Worm (Caenorhabditis elegans) whole organism, early embryonic: ENCODE data around the gene ZC204.17.

Source experiments
- F13C5.2 ChIP-seq: sonication (generic microtip); optimal IDR thresholded peaks from 2 replicates; lab custom pipeline; 2017; ENCODE audit warnings: mild to moderate bottlenecking, missing genetic modification characterization, inconsistent platforms, missing compliant biosample characterization
- scrt-1 ChIP-seq: fragments of 200-800 bp; sonication (Bioruptor generic); IDR thresholded peaks from 2 replicates; pipeline ENCODE4 v1.3.6; 2022; ENCODE audit warnings: missing genetic modification characterization, missing compliant biosample characterization

- no peak for TF ChIP-seq F13C5.2 (tag; lab: Kevin White, UChicago)
- no peak for TF ChIP-seq scrt-1
Observed at ce11 chrII:1603049-1603448, 43.0 kb downstream of the ZC204.17 start.
